Worm (Caenorhabditis elegans) whole organism, L1 larva: ENCODE measurements around the gene M116.5.

Experiments
- C16A3.4 ChIP-seq: fragments of 150-350 bp; optimal IDR thresholded peaks from 2 replicates; lab custom pipeline; 2014; ENCODE audit warnings: missing biosample characterization, missing genetic modification characterization
- F16B12.6 ChIP-seq: fragments of 150-350 bp; optimal IDR thresholded peaks from 2 replicates; lab custom pipeline; 2014; ENCODE audit warnings: missing biosample characterization, missing genetic modification characterization
- Y116A8C.19 ChIP-seq: sonication (generic microtip); optimal IDR thresholded peaks from 2 replicates; lab custom pipeline; 2016; ENCODE audit warnings: missing compliant biosample characterization, missing genetic modification characterization, borderline replicate concordance
- aly-2 ChIP-seq: fragments of 150-350 bp; optimal IDR thresholded peaks from 2 replicates; lab custom pipeline; 2014; ENCODE audit warnings: missing biosample characterization, missing genetic modification characterization
- ama-1 ChIP-seq: fragments of 150-350 bp; optimal IDR thresholded peaks from 2 replicates; lab custom pipeline; 2014
- blmp-1 ChIP-seq: fragments of 150-350 bp; optimal IDR thresholded peaks from 2 replicates; lab custom pipeline; 2014; ENCODE audit warnings: missing biosample characterization, missing genetic modification characterization
- ceh-82 ChIP-seq, 3 experiments: fragments of 150-350 bp in 1 of 3; sonication (generic microtip) in 2 of 3; optimal IDR thresholded peaks; 2 replicates each; lab custom pipeline; 2014 to 2017; ENCODE audit warnings: missing biosample characterization in 3 of 3, missing genetic modification characterization in 3 of 3
- ceh-90 ChIP-seq: sonication (generic microtip); optimal IDR thresholded peaks from 2 replicates; lab custom pipeline; 2016; ENCODE audit warnings: missing genetic modification characterization, missing compliant biosample characterization
- ces-1 ChIP-seq: fragments of 150-350 bp; optimal IDR thresholded peaks from 2 replicates; lab custom pipeline; 2014; ENCODE audit warnings: missing biosample characterization, missing genetic modification reagents, missing genetic modification characterization
- dpl-1 ChIP-seq, 3 experiments: fragments of 150-350 bp in 2 of 3; sonication (generic microtip) in 1 of 3; optimal IDR thresholded peaks; 2 replicates each; lab custom pipeline; 2014 to 2017; ENCODE audit warnings: missing biosample characterization in 3 of 3, missing genetic modification characterization in 3 of 3, missing genetic modification reagents in 3 of 3
- dsc-1 ChIP-seq: sonication (generic microtip); optimal IDR thresholded peaks from 2 replicates; lab custom pipeline; 2016; ENCODE audit warnings: mild to moderate bottlenecking, missing genetic modification characterization, missing compliant biosample characterization
- efl-1 ChIP-seq, 4 experiments: fragments of 150-350 bp; optimal IDR thresholded peaks in 3 of 4; peaks in 1 of 4; 1 replicate in 1 of 4; 2 replicates in 3 of 4; lab custom pipeline; 2014; ENCODE audit warnings: missing biosample characterization in 2 of 4, missing genetic modification characterization in 2 of 4, missing genetic modification reagents in 2 of 4
- efl-3 ChIP-seq: fragments of 200-800 bp; sonication (Bioruptor generic); optimal IDR thresholded peaks from 2 replicates; lab custom pipeline; 2018; ENCODE audit warnings: mild to moderate bottlenecking, missing genetic modification characterization, missing compliant biosample characterization
- egl-13 ChIP-seq: sonication (generic microtip); optimal IDR thresholded peaks from 2 replicates; lab custom pipeline; 2016; ENCODE audit warnings: missing genotype, missing genetic modification reagents, missing genetic modification characterization, missing compliant biosample characterization
- elt-2 ChIP-seq: sonication (generic microtip); optimal IDR thresholded peaks from 2 replicates; lab custom pipeline; 2016; ENCODE audit warnings: missing genetic modification characterization, mild to moderate bottlenecking, inconsistent platforms, missing compliant biosample characterization, missing genetic modification reagents
- fos-1 ChIP-seq: fragments of 150-350 bp; optimal IDR thresholded peaks from 2 replicates; lab custom pipeline; 2014; ENCODE audit warnings: missing biosample characterization, missing genetic modification characterization
- hlh-17 ChIP-seq: fragments of 200-800 bp; sonication (Bioruptor generic); optimal IDR thresholded peaks from 2 replicates; lab custom pipeline; 2018; ENCODE audit warnings: missing genetic modification characterization, mild to moderate bottlenecking, missing compliant biosample characterization, moderate library complexity, borderline replicate concordance
- hlh-4 ChIP-seq: sonication (generic microtip); optimal IDR thresholded peaks from 2 replicates; lab custom pipeline; 2016; ENCODE audit warnings: mild to moderate bottlenecking, missing genetic modification characterization, missing compliant biosample characterization
- hpl-2 ChIP-seq: fragments of 150-350 bp; optimal IDR thresholded peaks from 2 replicates; lab custom pipeline; 2014; ENCODE audit warnings: missing biosample characterization, missing genetic modification reagents, missing genetic modification characterization
- jun-1 ChIP-seq: fragments of 150-350 bp; optimal IDR thresholded peaks from 2 replicates; lab custom pipeline; 2014; ENCODE audit warnings: missing biosample characterization, missing genetic modification reagents, missing genetic modification characterization
- lin-13 ChIP-seq: fragments of 150-350 bp; optimal IDR thresholded peaks from 2 replicates; lab custom pipeline; 2014; ENCODE audit warnings: missing biosample characterization, missing genetic modification reagents, missing genetic modification characterization
- lin-14 ChIP-seq: fragments of 200-800 bp; sonication (Bioruptor generic); optimal IDR thresholded peaks from 2 replicates; lab custom pipeline; 2018; ENCODE audit warnings: mild to moderate bottlenecking, missing genetic modification characterization, moderate library complexity, missing compliant biosample characterization
- lin-15B ChIP-seq: fragments of 150-350 bp; sonication (generic microtip); optimal IDR thresholded peaks from 3 replicates; lab custom pipeline; 2014; ENCODE audit warnings: missing biosample characterization, missing genetic modification characterization
- lin-35 ChIP-seq, 2 experiments: fragments of 150-350 bp; optimal IDR thresholded peaks; 2 replicates each; lab custom pipeline; 2014; ENCODE audit warnings: missing biosample characterization in 2 of 2, missing genetic modification characterization in 2 of 2, missing genetic modification reagents in 2 of 2
- lin-39 ChIP-seq: fragments of 150-350 bp; optimal IDR thresholded peaks from 2 replicates; lab custom pipeline; 2014; ENCODE audit warnings: missing biosample characterization, missing genetic modification reagents, missing genetic modification characterization
- lir-3 ChIP-seq: sonication (generic microtip); optimal IDR thresholded peaks from 2 replicates; lab custom pipeline; 2016; ENCODE audit warnings: mild to moderate bottlenecking, missing genetic modification characterization, moderate library complexity, missing compliant biosample characterization; ENCODE audit not compliant: poor library complexity
- lsy-2 ChIP-seq, 2 experiments: fragments of 150-350 bp; optimal IDR thresholded peaks; 2 replicates each; lab custom pipeline; 2014; ENCODE audit warnings: missing biosample characterization in 2 of 2, missing genetic modification characterization in 2 of 2
- mab-9 ChIP-seq: fragments of 200-800 bp; sonication (Bioruptor generic); IDR thresholded peaks from 2 replicates; pipeline ENCODE4 v1.3.6; 2022; ENCODE audit warnings: missing genetic modification reagents, missing genetic modification characterization, missing compliant biosample characterization
- mdl-1 ChIP-seq, 2 experiments: fragments of 150-350 bp; optimal IDR thresholded peaks; 2 replicates each; lab custom pipeline; 2014 to 2017; ENCODE audit warnings: missing biosample characterization in 2 of 2, missing genetic modification characterization in 2 of 2, inconsistent platforms in 1 of 2
- mef-2 ChIP-seq: fragments of 150-350 bp; optimal IDR thresholded peaks from 2 replicates; lab custom pipeline; 2014; ENCODE audit warnings: missing biosample characterization, missing genetic modification characterization
- mep-1 ChIP-seq: fragments of 150-350 bp; optimal IDR thresholded peaks from 2 replicates; lab custom pipeline; 2014; ENCODE audit warnings: missing biosample characterization, missing genetic modification characterization
- nhr-12 ChIP-seq: sonication (generic microtip); optimal IDR thresholded peaks from 2 replicates; lab custom pipeline; 2017; ENCODE audit warnings: missing biosample characterization, missing genetic modification characterization
- nhr-20 ChIP-seq: sonication (generic microtip); optimal IDR thresholded peaks from 2 replicates; lab custom pipeline; 2016; ENCODE audit warnings: mild to moderate bottlenecking, missing genetic modification characterization, missing compliant biosample characterization
- nhr-237 ChIP-seq: fragments of 150-350 bp; optimal IDR thresholded peaks from 2 replicates; lab custom pipeline; 2014; ENCODE audit warnings: missing biosample characterization, missing genetic modification characterization
- nhr-28 ChIP-seq: fragments of 150-350 bp; optimal IDR thresholded peaks from 2 replicates; lab custom pipeline; 2014; ENCODE audit warnings: missing biosample characterization, missing genetic modification characterization
- nhr-71 ChIP-seq: sonication (generic microtip); optimal IDR thresholded peaks from 2 replicates; lab custom pipeline; 2016; ENCODE audit warnings: mild to moderate bottlenecking, missing genetic modification characterization, moderate library complexity, missing compliant biosample characterization
- nhr-76 ChIP-seq: sonication (generic microtip); optimal IDR thresholded peaks from 2 replicates; lab custom pipeline; 2017; ENCODE audit warnings: missing biosample characterization, missing genetic modification characterization
- nhr-77 ChIP-seq: fragments of 150-350 bp; optimal IDR thresholded peaks from 2 replicates; lab custom pipeline; 2014; ENCODE audit warnings: missing biosample characterization, missing genetic modification characterization
- nhr-90 ChIP-seq: sonication (generic microtip); optimal IDR thresholded peaks from 2 replicates; lab custom pipeline; 2016; ENCODE audit warnings: mild to moderate bottlenecking, missing genetic modification characterization, missing compliant biosample characterization; ENCODE audit not compliant: poor library complexity
- pqm-1 ChIP-seq: sonication (generic microtip); optimal IDR thresholded peaks from 3 replicates; lab custom pipeline; 2017; ENCODE audit warnings: missing biosample characterization, missing genetic modification characterization
- rnt-1 ChIP-seq: sonication (generic microtip); optimal IDR thresholded peaks from 2 replicates; lab custom pipeline; 2016; ENCODE audit warnings: mild to moderate bottlenecking, missing genetic modification characterization, moderate library complexity, missing compliant biosample characterization
- skn-1 ChIP-seq: fragments of 150-350 bp; optimal IDR thresholded peaks from 2 replicates; lab custom pipeline; 2014; ENCODE audit warnings: missing biosample characterization, missing genetic modification characterization
- snu-23 ChIP-seq: sonication (generic microtip); optimal IDR thresholded peaks from 2 replicates; lab custom pipeline; 2016; ENCODE audit warnings: missing genetic modification characterization, missing compliant biosample characterization
- sox-4 ChIP-seq: sonication (generic microtip); optimal IDR thresholded peaks from 2 replicates; lab custom pipeline; 2016; ENCODE audit warnings: missing genetic modification characterization, missing compliant biosample characterization
- tbx-2 ChIP-seq: sonication (generic microtip); optimal IDR thresholded peaks from 2 replicates; lab custom pipeline; 2016; ENCODE audit warnings: missing genetic modification characterization, missing compliant biosample characterization
- tlp-1 ChIP-seq: fragments of 150-350 bp; optimal IDR thresholded peaks from 2 replicates; lab custom pipeline; 2014; ENCODE audit warnings: missing biosample characterization, missing genetic modification characterization
- unc-130 ChIP-seq: fragments of 150-350 bp; optimal IDR thresholded peaks from 2 replicates; lab custom pipeline; 2017; ENCODE audit warnings: missing biosample characterization, missing genetic modification characterization, inconsistent platforms
- unc-62 ChIP-seq: fragments of 150-350 bp; optimal IDR thresholded peaks from 2 replicates; lab custom pipeline; 2014; ENCODE audit warnings: missing biosample characterization, missing genetic modification reagents, missing genetic modification characterization
- unc-86 ChIP-seq: sonication (generic microtip); optimal IDR thresholded peaks from 2 replicates; lab custom pipeline; 2016; ENCODE audit warnings: missing genetic modification characterization, missing compliant biosample characterization
- vab-15 ChIP-seq: sonication (generic microtip); optimal IDR thresholded peaks from 2 replicates; lab custom pipeline; 2017; ENCODE audit warnings: missing genotype, mild to moderate bottlenecking, missing genetic modification characterization, missing compliant biosample characterization
- zag-1 ChIP-seq: fragments of 150-350 bp; optimal IDR thresholded peaks from 2 replicates; lab custom pipeline; 2014; ENCODE audit warnings: missing biosample characterization, missing genetic modification characterization
- zip-4 ChIP-seq: fragments of 200-800 bp; sonication (Bioruptor generic); optimal IDR thresholded peaks from 2 replicates; lab custom pipeline; 2018; ENCODE audit warnings: mild to moderate bottlenecking, missing genetic modification characterization, moderate library complexity, missing compliant biosample characterization
- ztf-11 ChIP-seq, 2 experiments: sonication (generic microtip); optimal IDR thresholded peaks; 2 replicates each; lab custom pipeline; 2016 to 2017; ENCODE audit warnings: missing genetic modification characterization in 2 of 2, missing biosample characterization in 1 of 2, missing compliant biosample characterization in 1 of 2
- ztf-4 ChIP-seq: fragments of 150-350 bp; optimal IDR thresholded peaks from 2 replicates; lab custom pipeline; 2014; ENCODE audit warnings: missing biosample characterization, missing genetic modification characterization

The M116.5 gene

DNA sequence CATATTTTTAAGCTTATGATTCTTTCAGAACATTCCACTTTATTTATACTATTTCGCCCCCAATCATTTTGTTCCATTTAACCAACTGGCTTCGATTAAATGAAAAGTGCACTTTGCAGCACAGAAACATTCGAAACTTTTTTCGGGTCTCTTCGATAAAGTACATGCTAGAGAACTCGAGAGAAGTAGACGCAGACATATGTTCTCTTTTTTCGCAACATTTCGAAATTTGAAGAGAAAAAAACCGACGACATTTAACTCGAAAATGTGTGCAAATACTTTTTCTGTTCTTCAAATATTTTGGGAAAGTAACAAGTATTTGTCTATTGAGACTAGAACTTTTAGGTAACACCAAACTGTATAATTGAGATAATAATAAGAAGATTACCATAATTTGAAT is 43.9 kb downstream of the M116.5 start:
- TF ChIP-seq blmp-1 (tag; lab: Kevin White, UChicago): no peak
- TF ChIP-seq unc-62 (GFP tag; lab: Kevin White, UChicago): no peak
- no peak for TF ChIP-seq sox-4 (tag; lab: Kevin White, UChicago)
- no peak for TF ChIP-seq aly-2 (tag; lab: Kevin White, UChicago)
- TF ChIP-seq nhr-20 (tag; lab: Kevin White, UChicago): no peak
- no peak for TF ChIP-seq vab-15 (tag; lab: Kevin White, UChicago)
- no peak for TF ChIP-seq ztf-4
- peak; percentile 36 for TF ChIP-seq mep-1 (tag; lab: Kevin White, UChicago)
- TF ChIP-seq zag-1: no peak
- no peak for TF ChIP-seq elt-2 (tag; lab: Kevin White, UChicago)
- no peak for TF ChIP-seq lin-39
- TF ChIP-seq C16A3.4: no peak
- peak; percentile 58 for TF ChIP-seq dsc-1
- no peak for TF ChIP-seq ama-1 (lab: Kevin White, UChicago)
- no peak for TF ChIP-seq tlp-1
- no peak for TF ChIP-seq lin-15B (tag; lab: Kevin White, UChicago)
- TF ChIP-seq snu-23 (GFP tag; lab: Kevin White, UChicago): no peak
- no peak for TF ChIP-seq mef-2 (tag; lab: Kevin White, UChicago)
- no peak for TF ChIP-seq efl-3 (GFP tag; lab: Kevin White, UChicago)
- no peak for TF ChIP-seq unc-130 (tag; lab: Kevin White, UChicago)
- TF ChIP-seq lin-13 (GFP tag; lab: Kevin White, UChicago): no peak
- no peak for TF ChIP-seq ceh-90
- TF ChIP-seq nhr-76 (tag; lab: Kevin White, UChicago): no peak
- TF ChIP-seq dpl-1 (GFP tag; optimal IDR thresholded peaks at IDR 0.05; lab: Kevin White, UChicago): no peak
- TF ChIP-seq nhr-12 (tag; lab: Kevin White, UChicago): no peak
- no peak for TF ChIP-seq mab-9
- TF ChIP-seq zip-4: no peak
- TF ChIP-seq unc-86 (tag; lab: Kevin White, UChicago): no peak
- no peak for TF ChIP-seq hlh-4 (tag; lab: Kevin White, UChicago)
- TF ChIP-seq jun-1 (tag; lab: Kevin White, UChicago): no peak
- TF ChIP-seq F16B12.6 (tag; lab: Kevin White, UChicago): no peak
- no peak for TF ChIP-seq ztf-11 (tag; optimal IDR thresholded peaks at IDR 0.05; lab: Kevin White, UChicago)
- no peak for TF ChIP-seq ces-1 (GFP tag; lab: Kevin White, UChicago)
- no peak for TF ChIP-seq nhr-28
- TF ChIP-seq efl-1 (optimal IDR thresholded peaks at IDR 0.05; lab: Kevin White, UChicago): peak in 1 of 2 experiments; percentile 27
- no peak for TF ChIP-seq efl-1 (GFP tag; optimal IDR thresholded peaks at IDR 0.05 in 1 of 2; lab: Kevin White, UChicago)
- TF ChIP-seq lir-3 (tag; lab: Kevin White, UChicago): no peak
- TF ChIP-seq nhr-71 (tag; lab: Kevin White, UChicago): peak; percentile 9
- TF ChIP-seq egl-13 (tag; lab: Kevin White, UChicago): no peak
- TF ChIP-seq nhr-90 (tag; lab: Kevin White, UChicago): no peak
- TF ChIP-seq mdl-1 (tag; optimal IDR thresholded peaks at IDR 0.05; lab: Kevin White, UChicago): no peak
- peak; percentile 38 for TF ChIP-seq nhr-77 (tag; lab: Kevin White, UChicago)
- TF ChIP-seq skn-1 (tag; lab: Kevin White, UChicago): peak; percentile 72
- TF ChIP-seq pqm-1 (tag; lab: Kevin White, UChicago): no peak
- no peak for TF ChIP-seq nhr-237 (tag; lab: Kevin White, UChicago)
- no peak for TF ChIP-seq Y116A8C.19
- TF ChIP-seq hpl-2: no peak
- TF ChIP-seq lsy-2 (tag; optimal IDR thresholded peaks at IDR 0.05; lab: Kevin White, UChicago): peak in 1 of 2 experiments; percentile 32
- peak; percentile 12 for TF ChIP-seq rnt-1 (tag; lab: Kevin White, UChicago)
- no peak for TF ChIP-seq fos-1 (tag; lab: Kevin White, UChicago)
- TF ChIP-seq lin-35 (GFP tag; optimal IDR thresholded peaks at IDR 0.05; lab: Kevin White, UChicago): peak in 1 of 2 experiments; percentile 16
- TF ChIP-seq ceh-82 (tag; optimal IDR thresholded peaks at IDR 0.05; lab: Kevin White, UChicago): peak in 2 of 3 experiments; percentile 2 to 38
- TF ChIP-seq lin-14 (GFP tag; lab: Kevin White, UChicago): peak; percentile 46
- no peak for TF ChIP-seq tbx-2
- no peak for TF ChIP-seq hlh-17
